Worm (Caenorhabditis elegans) whole organism, L3 larva: ENCODE data around the gene irk-1.

Source experiments
- R02D3.7 ChIP-seq: fragments of 150-350 bp; optimal IDR thresholded peaks from 2 replicates; lab custom pipeline; 2014; ENCODE audit warnings: missing biosample characterization, missing genetic modification characterization
- ZK546.5 ChIP-seq: sonication (generic microtip); optimal IDR thresholded peaks from 2 replicates; lab custom pipeline; 2017; ENCODE audit warnings: missing biosample characterization, missing genetic modification characterization
- aly-2 ChIP-seq: fragments of 150-350 bp; optimal IDR thresholded peaks from 2 replicates; lab custom pipeline; 2014; ENCODE audit warnings: missing biosample characterization, missing genetic modification characterization
- ama-1 ChIP-seq: fragments of 150-350 bp; optimal IDR thresholded peaks from 2 replicates; lab custom pipeline; 2018
- ceh-16 ChIP-seq: sonication (generic microtip); optimal IDR thresholded peaks from 2 replicates; lab custom pipeline; 2017; ENCODE audit warnings: missing biosample characterization, missing genetic modification characterization
- ceh-28 ChIP-seq: fragments of 150-350 bp; optimal IDR thresholded peaks from 2 replicates; lab custom pipeline; 2014; ENCODE audit warnings: missing biosample characterization, missing genetic modification reagents, missing genetic modification characterization
- ceh-9 ChIP-seq: sonication (generic microtip); optimal IDR thresholded peaks from 2 replicates; lab custom pipeline; 2018; ENCODE audit warnings: missing biosample characterization, missing genetic modification characterization
- daf-12 ChIP-seq: fragments of 150-350 bp; optimal IDR thresholded peaks from 2 replicates; lab custom pipeline; 2014; ENCODE audit warnings: missing biosample characterization, missing genetic modification reagents, missing genetic modification characterization
- egl-27 ChIP-seq: sonication (generic microtip); optimal IDR thresholded peaks from 4 replicates; lab custom pipeline; 2017; ENCODE audit warnings: missing biosample characterization, missing genetic modification reagents, missing genetic modification characterization
- egl-5 ChIP-seq: fragments of 150-350 bp; optimal IDR thresholded peaks from 2 replicates; lab custom pipeline; 2017; ENCODE audit warnings: missing biosample characterization, missing genetic modification reagents, missing genetic modification characterization, inconsistent platforms
- elt-1 ChIP-seq: fragments of 150-350 bp; optimal IDR thresholded peaks from 2 replicates; lab custom pipeline; 2014; ENCODE audit warnings: missing biosample characterization, missing genetic modification characterization
- elt-2 ChIP-seq: sonication (generic microtip); optimal IDR thresholded peaks from 2 replicates; lab custom pipeline; 2016; ENCODE audit warnings: missing genetic modification reagents, mild to moderate bottlenecking, missing genetic modification characterization, missing compliant biosample characterization
- elt-3 ChIP-seq, 3 experiments: fragments of 150-350 bp in 1 of 3; sonication (generic microtip) in 2 of 3; optimal IDR thresholded peaks; 2 replicates in 2 of 3; 4 replicates in 1 of 3; lab custom pipeline; 2014 to 2017; ENCODE audit warnings: missing biosample characterization in 3 of 3, missing genetic modification characterization in 3 of 3
- eor-1 ChIP-seq, 2 experiments: fragments of 150-350 bp; optimal IDR thresholded peaks; 2 replicates each; lab custom pipeline; 2014 to 2018; ENCODE audit warnings: missing biosample characterization in 2 of 2, missing genetic modification characterization in 2 of 2
- fkh-10 ChIP-seq: sonication (generic microtip); optimal IDR thresholded peaks from 2 replicates; lab custom pipeline; 2017; ENCODE audit warnings: missing biosample characterization, missing genetic modification reagents, missing genetic modification characterization
- fkh-2 ChIP-seq: fragments of 150-350 bp; optimal IDR thresholded peaks from 2 replicates; lab custom pipeline; 2014; ENCODE audit warnings: missing biosample characterization, missing genetic modification reagents, missing genetic modification characterization
- fos-1 ChIP-seq: fragments of 150-350 bp; optimal IDR thresholded peaks from 2 replicates; lab custom pipeline; 2014; ENCODE audit warnings: missing biosample characterization, missing genetic modification characterization
- hmg-11 ChIP-seq: sonication (generic microtip); optimal IDR thresholded peaks from 2 replicates; lab custom pipeline; 2016; ENCODE audit warnings: missing genetic modification characterization, missing compliant biosample characterization
- jun-1 ChIP-seq: fragments of 150-350 bp; optimal IDR thresholded peaks from 2 replicates; lab custom pipeline; 2014; ENCODE audit warnings: missing biosample characterization, missing genetic modification reagents, missing genetic modification characterization
- lin-15B ChIP-seq: fragments of 150-350 bp; optimal IDR thresholded peaks from 2 replicates; lab custom pipeline; 2014; ENCODE audit warnings: missing biosample characterization, missing genetic modification characterization
- lin-39 ChIP-seq: fragments of 150-350 bp; optimal IDR thresholded peaks from 2 replicates; lab custom pipeline; 2018; ENCODE audit warnings: missing biosample characterization, missing genetic modification reagents, missing genetic modification characterization
- lsy-12 ChIP-seq: sonication (generic microtip); optimal IDR thresholded peaks from 2 replicates; lab custom pipeline; 2016; ENCODE audit warnings: mild to moderate bottlenecking, missing genetic modification characterization, missing compliant biosample characterization
- mdl-1 ChIP-seq: fragments of 150-350 bp; optimal IDR thresholded peaks from 2 replicates; lab custom pipeline; 2014; ENCODE audit warnings: missing biosample characterization, missing genetic modification characterization
- mml-1 ChIP-seq: fragments of 150-350 bp; sonication (generic microtip); optimal IDR thresholded peaks from 3 replicates; lab custom pipeline; 2014; ENCODE audit warnings: missing biosample characterization, missing genetic modification characterization
- nfya-1 ChIP-seq: sonication (generic microtip); optimal IDR thresholded peaks from 2 replicates; lab custom pipeline; 2017; ENCODE audit warnings: missing genetic modification characterization, mild to moderate bottlenecking, missing compliant biosample characterization, antibody characterized with exemption, moderate library complexity; ENCODE audit not compliant: insufficient read depth
- nhr-11 ChIP-seq: fragments of 150-350 bp; optimal IDR thresholded peaks from 2 replicates; lab custom pipeline; 2014; ENCODE audit warnings: missing biosample characterization, missing genetic modification characterization
- nhr-12 ChIP-seq: fragments of 150-350 bp; optimal IDR thresholded peaks from 2 replicates; lab custom pipeline; 2014; ENCODE audit warnings: missing biosample characterization, missing genetic modification characterization
- nhr-23 ChIP-seq: fragments of 150-350 bp; optimal IDR thresholded peaks from 2 replicates; lab custom pipeline; 2014; ENCODE audit warnings: missing biosample characterization, missing genetic modification reagents, missing genetic modification characterization
- nhr-237 ChIP-seq: fragments of 150-350 bp; optimal IDR thresholded peaks from 2 replicates; lab custom pipeline; 2014; ENCODE audit warnings: missing biosample characterization, missing genetic modification characterization
- nhr-25 ChIP-seq: sonication (generic microtip); optimal IDR thresholded peaks from 2 replicates; lab custom pipeline; 2017; ENCODE audit warnings: missing biosample characterization, missing genetic modification characterization
- nhr-28 ChIP-seq: fragments of 150-350 bp; optimal IDR thresholded peaks from 2 replicates; lab custom pipeline; 2014; ENCODE audit warnings: missing biosample characterization, missing genetic modification characterization
- nhr-43 ChIP-seq: sonication (generic microtip); optimal IDR thresholded peaks from 2 replicates; lab custom pipeline; 2016; ENCODE audit warnings: mild to moderate bottlenecking, missing genetic modification characterization, missing compliant biosample characterization; ENCODE audit not compliant: poor library complexity, severe bottlenecking
- nhr-67 ChIP-seq: fragments of 150-350 bp; optimal IDR thresholded peaks from 2 replicates; lab custom pipeline; 2014; ENCODE audit warnings: missing biosample characterization, missing genetic modification characterization
- nhr-76 ChIP-seq: fragments of 150-350 bp; sonication (generic microtip); optimal IDR thresholded peaks from 5 replicates; lab custom pipeline; 2014; ENCODE audit warnings: missing biosample characterization, missing genetic modification characterization
- nhr-77 ChIP-seq: fragments of 150-350 bp; optimal IDR thresholded peaks from 2 replicates; lab custom pipeline; 2014; ENCODE audit warnings: missing biosample characterization, missing genetic modification characterization
- pha-4 ChIP-seq: fragments of 150-350 bp; optimal IDR thresholded peaks from 2 replicates; lab custom pipeline; 2014; ENCODE audit warnings: missing biosample characterization, missing genetic modification reagents, missing genetic modification characterization
- pqm-1 ChIP-seq: fragments of 150-350 bp; optimal IDR thresholded peaks from 2 replicates; lab custom pipeline; 2017; ENCODE audit warnings: missing biosample characterization, missing genetic modification characterization, inconsistent platforms
- sea-2 ChIP-seq: fragments of 150-350 bp; sonication (generic microtip); optimal IDR thresholded peaks from 4 replicates; lab custom pipeline; 2014; ENCODE audit warnings: missing biosample characterization, missing genetic modification reagents, missing genetic modification characterization
- skn-1 ChIP-seq: fragments of 150-350 bp; optimal IDR thresholded peaks from 2 replicates; lab custom pipeline; 2014; ENCODE audit warnings: missing biosample characterization, missing genetic modification characterization
- snpc-4 ChIP-seq: fragments of 150-350 bp; optimal IDR thresholded peaks from 2 replicates; lab custom pipeline; 2014; ENCODE audit warnings: missing biosample characterization, missing genetic modification characterization
- tbx-2 ChIP-seq: sonication (generic microtip); optimal IDR thresholded peaks from 2 replicates; lab custom pipeline; 2016; ENCODE audit warnings: mild to moderate bottlenecking, missing genetic modification characterization, missing compliant biosample characterization
- unc-39 ChIP-seq: sonication (generic microtip); optimal IDR thresholded peaks from 4 replicates; lab custom pipeline; 2017; ENCODE audit warnings: missing biosample characterization, missing genetic modification characterization
- unc-62 ChIP-seq: fragments of 150-350 bp; sonication (generic microtip); optimal IDR thresholded peaks from 4 replicates; lab custom pipeline; 2014; ENCODE audit warnings: missing biosample characterization, missing genetic modification reagents, missing genetic modification characterization
- zag-1 ChIP-seq: fragments of 150-350 bp; optimal IDR thresholded peaks from 2 replicates; lab custom pipeline; 2014; ENCODE audit warnings: missing biosample characterization, missing genetic modification characterization
- ztf-11 ChIP-seq: fragments of 150-350 bp; optimal IDR thresholded peaks from 2 replicates; lab custom pipeline; 2014; ENCODE audit warnings: missing biosample characterization, missing genetic modification characterization
- ztf-4 ChIP-seq: fragments of 150-350 bp; optimal IDR thresholded peaks from 2 replicates; lab custom pipeline; 2014; ENCODE audit warnings: missing biosample characterization, missing genetic modification characterization

The irk-1 gene

DNA sequence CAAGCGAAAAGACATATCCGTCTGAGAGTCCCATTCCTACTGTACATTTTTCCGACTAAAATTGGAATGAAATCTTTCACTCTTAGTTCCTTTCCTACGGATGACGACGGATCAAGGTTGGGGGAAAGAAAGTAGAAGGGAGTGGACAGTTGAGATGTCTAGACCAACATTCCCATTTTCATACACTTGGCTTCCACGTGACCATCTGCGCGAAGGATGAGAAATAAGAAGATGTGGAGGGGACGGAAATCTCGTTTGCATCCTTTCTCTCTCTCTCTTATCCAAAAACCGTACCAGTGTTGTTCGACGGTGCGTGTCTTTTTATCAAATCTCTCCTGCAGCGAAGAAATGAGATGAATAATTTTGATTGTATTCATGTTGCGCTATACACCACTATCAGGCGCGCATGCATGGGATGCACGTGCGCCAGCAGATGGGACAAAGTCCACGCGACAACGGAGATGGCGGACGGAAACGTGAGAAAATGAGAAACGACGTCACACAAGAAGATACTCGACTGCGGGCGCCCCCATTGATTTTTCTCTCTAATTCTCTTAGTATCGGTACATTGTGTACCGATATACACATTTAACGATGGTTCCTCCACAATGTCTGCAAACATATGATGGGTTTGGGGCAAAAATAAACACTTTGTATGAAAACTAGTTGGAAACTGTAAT lies 40.4 kb downstream of the irk-1 start (continued):
- TF ChIP-seq eor-1 (tag; optimal IDR thresholded peaks at IDR 0.05; lab: Kevin White, UChicago) (no peak), nhr-76 (tag; lab: Kevin White, UChicago) (peak; percentile 2), unc-62 (GFP tag; lab: Kevin White, UChicago) (peak; percentile 77), sea-2 (peak; percentile 66)

ce11 chrX:6736358-6736991 lies 41.4 kb downstream of the irk-1 start:
- peak; percentile 84 to 98 (median 86) for TF ChIP-seq elt-3 (tag; optimal IDR thresholded peaks at IDR 0.05; lab: Kevin White, UChicago)
- no peak for TF ChIP-seq nhr-77 (tag; lab: Kevin White, UChicago)
- no peak for TF ChIP-seq lin-39 (tag; lab: Kevin White, UChicago)
- TF ChIP-seq zag-1: no peak
- TF ChIP-seq nfya-1 (tag; lab: Kevin White, UChicago): peak; percentile 28
- peak; percentile 46 for TF ChIP-seq pqm-1 (tag; lab: Kevin White, UChicago)
- no peak for TF ChIP-seq nhr-67 (tag; lab: Kevin White, UChicago)
- TF ChIP-seq egl-5 (tag; lab: Kevin White, UChicago): no peak
- TF ChIP-seq sea-2: no peak
- TF ChIP-seq aly-2 (tag; lab: Kevin White, UChicago): no peak
- no peak for TF ChIP-seq unc-39 (tag; lab: Kevin White, UChicago)
- no peak for TF ChIP-seq ama-1 (lab: Kevin White, UChicago)
- TF ChIP-seq egl-27 (tag; lab: Kevin White, UChicago): peak; percentile 63
- no peak for TF ChIP-seq R02D3.7
- TF ChIP-seq snpc-4: no peak
- TF ChIP-seq nhr-25: peak; percentile 97
- TF ChIP-seq lin-15B (tag; lab: Kevin White, UChicago): no peak
- TF ChIP-seq ceh-16 (tag; lab: Kevin White, UChicago): no peak
- no peak for TF ChIP-seq nhr-237 (tag; lab: Kevin White, UChicago)
- no peak for TF ChIP-seq ztf-11 (tag; lab: Kevin White, UChicago)
- TF ChIP-seq nhr-23 (tag; lab: Kevin White, UChicago): peak; percentile 74
- peak; percentile 95 for TF ChIP-seq nhr-43 (tag; lab: Kevin White, UChicago)
- TF ChIP-seq tbx-2 (tag; lab: Kevin White, UChicago): peak; percentile 62
- TF ChIP-seq eor-1 (tag; optimal IDR thresholded peaks at IDR 0.05; lab: Kevin White, UChicago): no peak
- peak; percentile 50 for TF ChIP-seq mml-1 (tag; lab: Kevin White, UChicago)
- no peak for TF ChIP-seq lsy-12
- peak; percentile 26 for TF ChIP-seq elt-1
- TF ChIP-seq pha-4: peak; percentile 28
- no peak for TF ChIP-seq nhr-28 (tag; lab: Kevin White, UChicago)
- peak; percentile 94 for TF ChIP-seq elt-2 (tag; lab: Kevin White, UChicago)
- TF ChIP-seq ztf-4 (tag; lab: Kevin White, UChicago): no peak
- peak; percentile 59 for TF ChIP-seq unc-62 (GFP tag; lab: Kevin White, UChicago)
- TF ChIP-seq daf-12 (tag; lab: Kevin White, UChicago): no peak
- peak; percentile 61 for TF ChIP-seq nhr-11 (tag; lab: Kevin White, UChicago)
- TF ChIP-seq ceh-28 (tag; lab: Kevin White, UChicago): no peak
- TF ChIP-seq fkh-10 (GFP tag; lab: Kevin White, UChicago): peak; percentile 90
- TF ChIP-seq fos-1 (tag; lab: Kevin White, UChicago): no peak
- peak; percentile 18 for TF ChIP-seq jun-1 (tag; lab: Kevin White, UChicago)
- no peak for TF ChIP-seq nhr-76 (tag; lab: Kevin White, UChicago)
- TF ChIP-seq nhr-12 (tag; lab: Kevin White, UChicago): no peak
- no peak for TF ChIP-seq ZK546.5 (tag; lab: Kevin White, UChicago)
- TF ChIP-seq skn-1 (tag; lab: Kevin White, UChicago): peak; percentile 16
- no peak for TF ChIP-seq ceh-9
- TF ChIP-seq hmg-11 (tag; lab: Kevin White, UChicago): no peak
- peak; percentile 92 for TF ChIP-seq mdl-1 (tag; lab: Kevin White, UChicago)
- no peak for TF ChIP-seq fkh-2 (tag; lab: Kevin White, UChicago)
